Fruit fly (Drosophila melanogaster): Measurements from ENCODE around the gene ttm2.
A peak's percentile ranks its signal among the peaks of the same experiment; 100 is the strongest.

The ttm2 gene

DNA sequence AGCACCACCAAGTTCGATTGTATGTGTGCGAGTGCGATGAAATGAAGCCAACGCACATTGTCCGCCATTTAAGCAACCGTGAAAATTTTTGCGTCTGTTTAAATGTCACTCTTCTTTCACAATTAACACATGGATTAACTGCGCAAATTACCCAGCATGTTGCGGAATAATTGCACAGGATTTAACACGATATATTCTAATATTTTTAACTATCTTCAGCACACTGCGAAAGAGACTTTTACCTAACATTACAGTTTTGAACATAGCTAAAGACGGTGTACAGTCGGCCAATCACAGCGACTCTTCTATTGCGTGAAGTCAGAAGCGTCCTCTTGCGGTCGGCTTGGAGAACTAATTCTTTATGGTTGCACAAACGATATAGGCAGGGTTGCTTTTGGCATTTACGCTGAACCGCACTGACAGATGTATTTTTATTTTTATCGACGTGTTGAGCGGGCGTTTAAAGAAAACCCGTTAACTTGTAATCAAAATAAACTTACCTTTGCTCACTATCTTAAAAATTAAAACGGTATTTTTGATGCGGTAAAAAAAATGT is 28.2 kb upstream of the ttm2 start (continued):
- TF ChIP-seq sug (tag; optimal IDR thresholded peaks at IDR 0.05) (no peak), CG17829 (tag; optimal IDR thresholded peaks at IDR 0.05) (peak; percentile 49), Trl (optimal IDR thresholded peaks at IDR 0.05) (no peak), Trl (GFP tag; optimal IDR thresholded peaks at IDR 0.05) (peak; percentile 50), so (GFP tag; IDR thresholded peaks at IDR 0.05) (no peak), dan (GFP tag; IDR thresholded peaks at IDR 0.05) (no peak), Nf-YC (tag; optimal IDR thresholded peaks at IDR 0.05) (peak; percentile 100), Oaz (GFP tag; IDR thresholded peaks at IDR 0.05) (peak; percentile 10; the same call in 1 of the 2 replicates), ab (GFP tag; optimal IDR thresholded peaks at IDR 0.05) (peak; percentile 48), Myb (GFP tag; optimal IDR thresholded peaks at IDR 0.05) (peak; percentile 98), CG10321 (GFP tag; IDR thresholded peaks at IDR 0.05) (no peak), ems (GFP tag; optimal IDR thresholded peaks at IDR 0.05) (peak; percentile 27), CG15601 (tag; optimal IDR thresholded peaks at IDR 0.05) (no peak), Hey (tag; optimal IDR thresholded peaks at IDR 0.05) (no peak), CrebB (tag; optimal IDR thresholded peaks at IDR 0.05) (no peak), CG14014 (GFP tag; IDR thresholded peaks at IDR 0.05) (peak; percentile 60), CG10959 (GFP tag; IDR thresholded peaks at IDR 0.05) (no peak), CG42726 (GFP tag; IDR thresholded peaks at IDR 0.05; ENCODE audit: partially characterized antibody) (peak; percentile 81), CG11723 (GFP tag; optimal IDR thresholded peaks at IDR 0.05) (no peak), Vsx1 (GFP tag; optimal IDR thresholded peaks at IDR 0.05) (no peak), sqz (GFP tag; optimal IDR thresholded peaks at IDR 0.05) (no peak), ttk (GFP tag; IDR thresholded peaks at IDR 0.05) (no peak), CG5953 (GFP tag; IDR thresholded peaks at IDR 0.05) (peak; percentile 54; the same call in 1 of the 2 replicates), CG10431 (GFP tag; optimal IDR thresholded peaks at IDR 0.05) (no peak), twi (tag; optimal IDR thresholded peaks at IDR 0.05) (peak; percentile 44), CG8388 (GFP tag; optimal IDR thresholded peaks at IDR 0.05) (no peak), CG15696 (tag; optimal IDR thresholded peaks at IDR 0.05) (no peak), danr (GFP tag; IDR thresholded peaks at IDR 0.05) (no peak), psq (GFP tag; optimal IDR thresholded peaks at IDR 0.05) (no peak), CG17186 (GFP tag; optimal IDR thresholded peaks at IDR 0.05) (peak; percentile 67), Ptx1 (GFP tag; IDR thresholded peaks at IDR 0.05) (peak; percentile 22; the same call in 1 of the 2 replicates), gsb (GFP tag; IDR thresholded peaks at IDR 0.05) (peak; percentile 45; the same call in 1 of the 2 replicates), fd102C (GFP tag; optimal IDR thresholded peaks at IDR 0.05) (no peak), CoRest (tag; optimal IDR thresholded peaks at IDR 0.05) (no peak), salm (tag; optimal IDR thresholded peaks at IDR 0.05) (no peak), CG3838 (GFP tag; optimal IDR thresholded peaks at IDR 0.05) (no peak), lab (GFP tag; optimal IDR thresholded peaks at IDR 0.05) (no peak), bigmax (GFP tag; optimal IDR thresholded peaks at IDR 0.05) (peak; percentile 54), cad (GFP tag; optimal IDR thresholded peaks at IDR 0.05) (no peak), CG13123 (GFP tag; optimal IDR thresholded peaks at IDR 0.05) (no peak), PHDP (tag; optimal IDR thresholded peaks at IDR 0.05) (no peak), ind (GFP tag; optimal IDR thresholded peaks at IDR 0.05) (no peak), CG3065 (GFP tag; optimal IDR thresholded peaks at IDR 0.05) (peak; percentile 24), MTF-1 (GFP tag; optimal IDR thresholded peaks at IDR 0.05; ENCODE audit: borderline replicate concordance) (no peak), CG14965 (GFP tag; optimal IDR thresholded peaks at IDR 0.05; ENCODE audit: borderline replicate concordance) (no peak), NC2β (GFP tag; optimal IDR thresholded peaks at IDR 0.05) (peak; percentile 68), CG11504 (tag; optimal IDR thresholded peaks at IDR 0.05) (no peak), CG12071 (GFP tag; optimal IDR thresholded peaks at IDR 0.05) (no peak), sc (optimal IDR thresholded peaks at IDR 0.05) (no peak), sc (GFP tag; optimal IDR thresholded peaks at IDR 0.05) (peak; percentile 25), chn (GFP tag; optimal IDR thresholded peaks at IDR 0.05) (peak; percentile 18), ci (GFP tag; IDR thresholded peaks at IDR 0.05) (peak; percentile 84)
